Fruit fly (Drosophila melanogaster): ENCODE data around the gene lili.

Gene lili

dm6 chr3R:24813637-24814301 lies at the start of gene lili, which contains the start of gene CG34150:
Gene lili, minus strand, starts transcription at chr3R:24814012.
Gene CG34150, plus strand, starts transcription at chr3R:24814262.
- TF ChIP-seq ttk (optimal IDR thresholded peaks at IDR 0.05) (no peak), h (optimal IDR thresholded peaks at IDR 0.05) (no peak), Myc (optimal IDR thresholded peaks at IDR 0.05) (no peak), psq (optimal IDR thresholded peaks at IDR 0.05) (no peak), insv (optimal IDR thresholded peaks at IDR 0.05) (no peak), Sin3A (optimal IDR thresholded peaks at IDR 0.05) (no peak)

- no peak for TF ChIP-seq insv (optimal IDR thresholded peaks at IDR 0.05)
- TF ChIP-seq Sin3A (optimal IDR thresholded peaks at IDR 0.05) = no peak
- TF ChIP-seq psq (optimal IDR thresholded peaks at IDR 0.05) = no peak
- TF ChIP-seq h (optimal IDR thresholded peaks at IDR 0.05) = no peak
- no peak for TF ChIP-seq ttk (optimal IDR thresholded peaks at IDR 0.05)
- no peak for TF ChIP-seq Myc (optimal IDR thresholded peaks at IDR 0.05)
These were observed 48.8 kb upstream of the lili start, which contains the start of gene CG7016 for dm6 chr3R:24862574-24863089. Gene CG7016, plus strand, starts transcription at chr3R:24862931.

- TF ChIP-seq insv (optimal IDR thresholded peaks at IDR 0.05) (no peak), h (optimal IDR thresholded peaks at IDR 0.05) (no peak), Myc (optimal IDR thresholded peaks at IDR 0.05) (no peak)
These were observed 48.3 kb upstream of the lili start, which contains the start of gene CG13640 for dm6 chr3R:24862065-24862464. Gene CG13640, minus strand, starts transcription at chr3R:24862165.

- no peak for TF ChIP-seq ttk (optimal IDR thresholded peaks at IDR 0.05)
- no peak for TF ChIP-seq insv (optimal IDR thresholded peaks at IDR 0.05)
- TF ChIP-seq Sin3A (optimal IDR thresholded peaks at IDR 0.05) = no peak
- no peak for TF ChIP-seq Myc (optimal IDR thresholded peaks at IDR 0.05)
- TF ChIP-seq h (optimal IDR thresholded peaks at IDR 0.05) = no peak
- TF ChIP-seq psq (optimal IDR thresholded peaks at IDR 0.05) = no peak
These were observed 46.6 kb upstream of the lili start, which contains the start of gene CG13639 for dm6 chr3R:24860316-24860826. Gene CG13639, minus strand, starts transcription at chr3R:24860366.

- TF ChIP-seq ttk (optimal IDR thresholded peaks at IDR 0.05) = no peak
- no peak for TF ChIP-seq insv (optimal IDR thresholded peaks at IDR 0.05)
- TF ChIP-seq Myc (optimal IDR thresholded peaks at IDR 0.05) = no peak
- TF ChIP-seq h (optimal IDR thresholded peaks at IDR 0.05) = no peak
- no peak for TF ChIP-seq Sin3A (optimal IDR thresholded peaks at IDR 0.05)
- no peak for TF ChIP-seq psq (optimal IDR thresholded peaks at IDR 0.05)
These were observed 45.9 kb upstream of the lili start, which contains the start of gene ppk22 for dm6 chr3R:24859701-24860100. Gene ppk22, minus strand, starts transcription at chr3R:24859801.

- TF ChIP-seq Sin3A (optimal IDR thresholded peaks at IDR 0.05) (no peak), psq (optimal IDR thresholded peaks at IDR 0.05) (no peak), Myc (optimal IDR thresholded peaks at IDR 0.05) (no peak), ttk (optimal IDR thresholded peaks at IDR 0.05) (no peak), h (optimal IDR thresholded peaks at IDR 0.05) (no peak), insv (optimal IDR thresholded peaks at IDR 0.05) (no peak)
These were observed 43.6 kb upstream of the lili start, which contains the start of gene CAH4 for dm6 chr3R:24857459-24857858. Gene CAH4, minus strand, starts transcription at chr3R:24857559.

dm6 chr3R:24856143-24856542 lies 42.3 kb upstream of the lili start, which contains the start of gene HDAC11:
Gene HDAC11, minus strand, starts transcription at chr3R:24856243.
- TF ChIP-seq ttk (optimal IDR thresholded peaks at IDR 0.05) (no peak), insv (optimal IDR thresholded peaks at IDR 0.05) (no peak), Myc (optimal IDR thresholded peaks at IDR 0.05) (no peak), Sin3A (optimal IDR thresholded peaks at IDR 0.05) (no peak), psq (optimal IDR thresholded peaks at IDR 0.05) (no peak), h (optimal IDR thresholded peaks at IDR 0.05) (no peak)

dm6 chr3R:24851429-24851828 lies 37.6 kb upstream of the lili start, which contains the start of gene Nct:
Gene Nct, plus strand, starts transcription at chr3R:24851601.
- TF ChIP-seq Sin3A (optimal IDR thresholded peaks at IDR 0.05) = no peak
- TF ChIP-seq h (optimal IDR thresholded peaks at IDR 0.05) = no peak
- TF ChIP-seq ttk (optimal IDR thresholded peaks at IDR 0.05) = no peak
- no peak for TF ChIP-seq psq (optimal IDR thresholded peaks at IDR 0.05)

- TF ChIP-seq h (optimal IDR thresholded peaks at IDR 0.05) (no peak), Myc (optimal IDR thresholded peaks at IDR 0.05) (no peak), insv (optimal IDR thresholded peaks at IDR 0.05) (no peak), ttk (optimal IDR thresholded peaks at IDR 0.05) (no peak), Sin3A (optimal IDR thresholded peaks at IDR 0.05) (no peak)
These were observed 36.6 kb upstream of the lili start, which contains the start of gene CG7006 for dm6 chr3R:24850420-24850819. Gene CG7006, plus strand, starts transcription at chr3R:24850627.

- TF ChIP-seq ttk (optimal IDR thresholded peaks at IDR 0.05) (no peak), Myc (optimal IDR thresholded peaks at IDR 0.05) (no peak), insv (optimal IDR thresholded peaks at IDR 0.05) (no peak)
These were observed 32.4 kb upstream of the lili start for dm6 chr3R:24845952-24846848.

dm6 chr3R:24845148-24845547 lies 31.3 kb upstream of the lili start:
- TF ChIP-seq insv (optimal IDR thresholded peaks at IDR 0.05) (no peak), h (optimal IDR thresholded peaks at IDR 0.05) (no peak), psq (optimal IDR thresholded peaks at IDR 0.05) (no peak), Sin3A (optimal IDR thresholded peaks at IDR 0.05) (no peak), ttk (optimal IDR thresholded peaks at IDR 0.05) (no peak), Myc (optimal IDR thresholded peaks at IDR 0.05) (no peak)

- no peak for TF ChIP-seq Myc (optimal IDR thresholded peaks at IDR 0.05)
- TF ChIP-seq h (optimal IDR thresholded peaks at IDR 0.05) = no peak
- no peak for TF ChIP-seq Sin3A (optimal IDR thresholded peaks at IDR 0.05)
- TF ChIP-seq psq (optimal IDR thresholded peaks at IDR 0.05) = no peak
- no peak for TF ChIP-seq ttk (optimal IDR thresholded peaks at IDR 0.05)
- TF ChIP-seq insv (optimal IDR thresholded peaks at IDR 0.05) = no peak
These were observed 27.8 kb upstream of the lili start, which contains the start of gene Esp for dm6 chr3R:24841635-24842034. Gene Esp, plus strand, starts transcription at chr3R:24841935.

Data from Kc167 (cell line).